Worm (Caenorhabditis elegans): ENCODE results near the gene E04F6.4.
A peak's percentile ranks its signal among the peaks of the same experiment; 100 is the strongest.

Gene E04F6.4

ce11 chrII:7228646-7229200 is 39.5 kb downstream of the E04F6.4 start, which contains the start of gene F32A5.4 (continued):
- TF ChIP-seq nhr-85 (tag) (peak; percentile 69), sox-4 (tag; optimal IDR thresholded peaks at IDR 0.05) (no peak)

ce11 chrII:7230684-7231083 is 41.5 kb downstream of the E04F6.4 start:
- TF ChIP-seq efl-1 (optimal IDR thresholded peaks at IDR 0.05) = no peak
- peak in 1 of 2 experiments; percentile 1 for TF ChIP-seq efl-1 (GFP tag; optimal IDR thresholded peaks at IDR 0.05 in 1 of 2)
- TF ChIP-seq Y116A8C.19 (tag; optimal IDR thresholded peaks at IDR 0.05; ENCODE audit: borderline replicate concordance) = no peak
- TF ChIP-seq unc-98 (GFP tag; IDR thresholded peaks at IDR 0.05) = no peak
- TF ChIP-seq hpl-2 (GFP tag; optimal IDR thresholded peaks at IDR 0.05) = no peak
- peak; percentile 5 for TF ChIP-seq mep-1 (tag; optimal IDR thresholded peaks at IDR 0.05)
- TF ChIP-seq grh-1 (GFP tag; IDR thresholded peaks at IDR 0.05) = 0 out of 2 replicates have a peak, but pooled peaks have one; percentile 9
- TF ChIP-seq lin-39 (tag; optimal IDR thresholded peaks at IDR 0.05) = no peak

ce11 chrII:7231951-7232350 is 42.7 kb downstream of the E04F6.4 start:
- TF ChIP-seq skn-1 (tag; optimal IDR thresholded peaks at IDR 0.05) = no peak
- no peak for TF ChIP-seq ceh-63 (GFP tag; optimal IDR thresholded peaks at IDR 0.05)
- no peak for TF ChIP-seq hpl-2 (GFP tag; optimal IDR thresholded peaks at IDR 0.05)
- TF ChIP-seq efl-3 (GFP tag; optimal IDR thresholded peaks at IDR 0.05) = no peak
- TF ChIP-seq snpc-4 (tag; optimal IDR thresholded peaks at IDR 0.05) = peak; percentile 90
- no peak for TF ChIP-seq efl-1 (optimal IDR thresholded peaks at IDR 0.05)
- peak in 1 of 2 experiments; percentile 54 for TF ChIP-seq efl-1 (GFP tag; optimal IDR thresholded peaks at IDR 0.05 in 1 of 2)

ce11 chrII:7232517-7232916 is 43.3 kb downstream of the E04F6.4 start, which contains the start of gene ctsa-3.1:
Gene ctsa-3.1 (plus strand): TSS chrII:7232853.
- peak; percentile 1 for TF ChIP-seq lin-14 (GFP tag; optimal IDR thresholded peaks at IDR 0.05)
- TF ChIP-seq elt-2 (tag; optimal IDR thresholded peaks at IDR 0.05) = peak; percentile 66
- no peak for TF ChIP-seq fkh-8 (tag; optimal IDR thresholded peaks at IDR 0.05)

ce11 chrII:7233274-7233673 is 44.1 kb downstream of the E04F6.4 start:
- TF ChIP-seq lin-35 (GFP tag; optimal IDR thresholded peaks at IDR 0.05) (peak in 1 of 2 experiments; percentile 4), ama-1 (optimal IDR thresholded peaks at IDR 0.05) (no peak), mef-2 (tag; optimal IDR thresholded peaks at IDR 0.05) (no peak), sox-4 (tag; optimal IDR thresholded peaks at IDR 0.05) (no peak), C16A3.4 (tag; optimal IDR thresholded peaks at IDR 0.05) (no peak), dsc-1 (tag; optimal IDR thresholded peaks at IDR 0.05) (no peak), mdl-1 (tag; optimal IDR thresholded peaks at IDR 0.05) (no peak), ceh-88 (GFP tag; IDR thresholded peaks at IDR 0.05) (no peak), efl-1 (optimal IDR thresholded peaks at IDR 0.05) (no peak), efl-1 (GFP tag; optimal IDR thresholded peaks at IDR 0.05 in 1 of 2) (peak in 1 of 2 experiments; percentile 65), nhr-77 (tag; optimal IDR thresholded peaks at IDR 0.05) (no peak), elt-2 (tag; optimal IDR thresholded peaks at IDR 0.05) (peak; percentile 32), fkh-10 (GFP tag; optimal IDR thresholded peaks at IDR 0.05) (no peak), swsn-7 (tag; optimal IDR thresholded peaks at IDR 0.05) (no peak), ztf-4 (tag; optimal IDR thresholded peaks at IDR 0.05) (no peak), aha-1 (tag; optimal IDR thresholded peaks at IDR 0.05) (no peak), ztf-11 (tag; optimal IDR thresholded peaks at IDR 0.05) (no peak)

- TF ChIP-seq efl-1 (optimal IDR thresholded peaks at IDR 0.05) (no peak), efl-1 (GFP tag; optimal IDR thresholded peaks at IDR 0.05 in 1 of 2) (peak in 1 of 2 experiments; percentile 33), snpc-4 (tag; optimal IDR thresholded peaks at IDR 0.05) (no peak), snu-23 (GFP tag; optimal IDR thresholded peaks at IDR 0.05) (no peak), C16A3.4 (tag; optimal IDR thresholded peaks at IDR 0.05) (no peak), elt-2 (tag; optimal IDR thresholded peaks at IDR 0.05) (peak; percentile 8), lin-35 (GFP tag; optimal IDR thresholded peaks at IDR 0.05) (peak in 1 of 2 experiments; percentile 17), nhr-71 (tag; optimal IDR thresholded peaks at IDR 0.05) (peak; percentile 2)
These were observed 47.7 kb downstream of the E04F6.4 start for ce11 chrII:7236937-7237336.
